Fruit fly (Drosophila melanogaster): Measurements from ENCODE around the gene CDK2AP1.
A peak's percentile ranks its signal among the peaks of the same experiment; 100 is the strongest.

Gene CDK2AP1

dm6 chrX:11148272-11148835 lies 10.7 kb downstream of the CDK2AP1 start, which contains the start of gene Ran (continued):
- TF ChIP-seq CG12155 (GFP tag; optimal IDR thresholded peaks at IDR 0.05) (no peak), CG8924 (tag; optimal IDR thresholded peaks at IDR 0.05) (no peak), slbo (GFP tag; IDR thresholded peaks at IDR 0.05) (peak; percentile 49), BtbVII (GFP tag; optimal IDR thresholded peaks at IDR 0.05) (no peak), Vsx1 (GFP tag; optimal IDR thresholded peaks at IDR 0.05) (no peak), fu2 (GFP tag; optimal IDR thresholded peaks at IDR 0.05) (no peak), psq (GFP tag; optimal IDR thresholded peaks at IDR 0.05) (no peak), CG10462 (GFP tag; optimal IDR thresholded peaks at IDR 0.05) (no peak), CG16815 (GFP tag; optimal IDR thresholded peaks at IDR 0.05) (no peak), pho (GFP tag; optimal IDR thresholded peaks at IDR 0.05) (no peak), Asciz (GFP tag; optimal IDR thresholded peaks at IDR 0.05) (no peak), CG9797 (GFP tag; optimal IDR thresholded peaks at IDR 0.05) (peak; percentile 42), cas (GFP tag; IDR thresholded peaks at IDR 0.05) (no peak), bab2 (GFP tag; optimal IDR thresholded peaks at IDR 0.05) (no peak), abd-A (tag; optimal IDR thresholded peaks at IDR 0.05) (no peak), CG9876 (GFP tag; optimal IDR thresholded peaks at IDR 0.05) (no peak), CG12391 (tag; optimal IDR thresholded peaks at IDR 0.05) (peak; percentile 25), Doc2 (GFP tag; IDR thresholded peaks at IDR 0.05) (no peak), sens-2 (GFP tag; IDR thresholded peaks at IDR 0.05) (no peak), Ada2b (GFP tag; IDR thresholded peaks at IDR 0.05) (no peak), Dref (GFP tag; IDR thresholded peaks at IDR 0.05) (peak; percentile 65), usp (GFP tag; optimal IDR thresholded peaks at IDR 0.05) (no peak), Kr (GFP tag; optimal IDR thresholded peaks at IDR 0.05) (no peak), CG15073 (GFP tag; optimal IDR thresholded peaks at IDR 0.05) (no peak), CG10366 (GFP tag; IDR thresholded peaks at IDR 0.05) (no peak), vfl (GFP tag; optimal IDR thresholded peaks at IDR 0.05) (no peak), otp (GFP tag; IDR thresholded peaks at IDR 0.05) (no peak), hth (optimal IDR thresholded peaks at IDR 0.05) (no peak), CG6175 (GFP tag; IDR thresholded peaks at IDR 0.05) (no peak), stc (GFP tag; IDR thresholded peaks at IDR 0.05) (no peak), Side (GFP tag; optimal IDR thresholded peaks at IDR 0.05) (no peak), pzg (GFP tag; optimal IDR thresholded peaks at IDR 0.05) (peak; percentile 60), nau (GFP tag; optimal IDR thresholded peaks at IDR 0.05) (no peak), Aef1 (GFP tag; IDR thresholded peaks at IDR 0.05) (peak; percentile 28; the same call in 2 of the 3 replicates), CG15514 (GFP tag; optimal IDR thresholded peaks at IDR 0.05) (peak; percentile 24), run (tag; optimal IDR thresholded peaks at IDR 0.05) (no peak), unpg (GFP tag; optimal IDR thresholded peaks at IDR 0.05) (no peak), Sox100B (GFP tag; optimal IDR thresholded peaks at IDR 0.05) (no peak), phol (tag; optimal IDR thresholded peaks at IDR 0.05) (peak; percentile 9), aop (GFP tag; IDR thresholded peaks at IDR 0.05) (no peak), CG1603 (tag; optimal IDR thresholded peaks at IDR 0.05) (peak; percentile 89), tgo (GFP tag; IDR thresholded peaks at IDR 0.05) (no peak), CG2116 (GFP tag; optimal IDR thresholded peaks at IDR 0.05) (no peak), CG10654 (GFP tag; optimal IDR thresholded peaks at IDR 0.05) (no peak), Ssrp (tag; optimal IDR thresholded peaks at IDR 0.05) (no peak), CG17328 (GFP tag; IDR thresholded peaks at IDR 0.05) (no peak), pita (GFP tag; optimal IDR thresholded peaks at IDR 0.05) (no peak), BEAF-32 (GFP tag; optimal IDR thresholded peaks at IDR 0.05) (peak; percentile 66), dan (GFP tag; IDR thresholded peaks at IDR 0.05) (no peak), CG11560 (tag; IDR thresholded peaks at IDR 0.05) (no peak), Nf-YC (tag; optimal IDR thresholded peaks at IDR 0.05) (no peak), NC2β (GFP tag; optimal IDR thresholded peaks at IDR 0.05) (no peak)

Measured in whole organism, embryonic.